Worm (Caenorhabditis elegans) whole organism, midembryonic: Measurements from ENCODE around the gene trap-3.

Experiments
- T22C8.4 ChIP-seq: fragments of 200-800 bp; sonication (Bioruptor generic); IDR thresholded peaks from 2 replicates; pipeline ENCODE4 v1.3.6; 2022; ENCODE audit warnings: missing genetic modification characterization, missing compliant biosample characterization
- cog-1 ChIP-seq: sonication (generic microtip); optimal IDR thresholded peaks from 2 replicates; lab custom pipeline; 2016; ENCODE audit warnings: missing genetic modification characterization, missing compliant biosample characterization
- flt-1 ChIP-seq: fragments of 200-800 bp; sonication (Bioruptor generic); IDR thresholded peaks from 2 replicates; pipeline ENCODE4 v1.3.6; 2022; ENCODE audit warnings: missing genetic modification characterization, missing compliant biosample characterization
- klf-2 ChIP-seq: fragments of 200-800 bp; sonication (Bioruptor generic); conservative IDR thresholded peaks from 2 replicates; pipeline ENCODE4 v1.3.6; 2022; ENCODE audit warnings: missing genetic modification reagents, missing genetic modification characterization, missing compliant biosample characterization
- med-1 ChIP-seq: sonication (generic microtip); optimal IDR thresholded peaks from 2 replicates; lab custom pipeline; 2017; ENCODE audit warnings: missing genetic modification characterization, mild to moderate bottlenecking, missing compliant biosample characterization, antibody characterized with exemption, missing genetic modification reagents; ENCODE audit not compliant: insufficient read depth
- ref-1 ChIP-seq: fragments of 200-800 bp; sonication (Bioruptor generic); conservative IDR thresholded peaks from 2 replicates; pipeline ENCODE4 v1.3.6; 2022; ENCODE audit warnings: missing genetic modification reagents, missing genetic modification characterization, missing compliant biosample characterization
- tab-1 ChIP-seq: fragments of 200-800 bp; sonication (Bioruptor generic); IDR thresholded peaks from 2 replicates; pipeline ENCODE4 v1.3.6; 2022; ENCODE audit warnings: missing genetic modification characterization, missing compliant biosample characterization
- ztf-23 ChIP-seq: fragments of 200-800 bp; sonication (Bioruptor generic); IDR thresholded peaks from 2 replicates; pipeline ENCODE4 v1.3.6; 2022; ENCODE audit warnings: missing genetic modification reagents, missing genetic modification characterization, missing compliant biosample characterization
- ztf-29 ChIP-seq: fragments of 200-800 bp; sonication (Bioruptor generic); IDR thresholded peaks from 2 replicates; pipeline ENCODE4 v1.3.6; 2022; ENCODE audit warnings: missing genetic modification reagents, missing genetic modification characterization, missing compliant biosample characterization

Gene trap-3

DNA sequence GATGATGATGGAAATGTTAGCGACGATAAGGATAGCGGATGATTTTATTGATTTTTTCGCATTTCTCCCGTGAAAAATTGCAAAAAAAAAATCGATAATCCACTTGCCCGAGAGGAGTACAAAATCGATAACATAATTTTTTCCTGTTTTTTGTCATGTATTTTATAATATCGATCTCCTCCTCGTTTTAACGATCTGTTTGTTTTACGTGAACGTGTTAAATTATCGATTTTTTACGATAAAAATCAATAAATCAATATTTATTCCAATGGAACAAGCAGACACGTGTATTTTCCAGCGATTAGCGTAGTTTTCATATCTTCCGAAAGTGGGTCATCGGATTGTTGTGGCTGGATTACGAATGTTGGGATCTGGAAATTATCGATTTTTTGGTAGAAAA, 6.8 kb downstream of the trap-3 start:
- no peak for TF ChIP-seq tab-1 (GFP tag; lab: Robert Waterston, UW)
- peak; percentile 80 for TF ChIP-seq T22C8.4 (GFP tag; lab: Robert Waterston, UW)
- TF ChIP-seq ref-1 (GFP tag; lab: Robert Waterston, UW), result no peak
- no peak for TF ChIP-seq ztf-23 (GFP tag; lab: Robert Waterston, UW)
- TF ChIP-seq ztf-29 (GFP tag; lab: Robert Waterston, UW), result no peak
- TF ChIP-seq klf-2 (GFP tag; lab: Robert Waterston, UW), result no peak
- no peak for TF ChIP-seq med-1 (GFP tag; lab: Kevin White, UChicago)

DNA sequence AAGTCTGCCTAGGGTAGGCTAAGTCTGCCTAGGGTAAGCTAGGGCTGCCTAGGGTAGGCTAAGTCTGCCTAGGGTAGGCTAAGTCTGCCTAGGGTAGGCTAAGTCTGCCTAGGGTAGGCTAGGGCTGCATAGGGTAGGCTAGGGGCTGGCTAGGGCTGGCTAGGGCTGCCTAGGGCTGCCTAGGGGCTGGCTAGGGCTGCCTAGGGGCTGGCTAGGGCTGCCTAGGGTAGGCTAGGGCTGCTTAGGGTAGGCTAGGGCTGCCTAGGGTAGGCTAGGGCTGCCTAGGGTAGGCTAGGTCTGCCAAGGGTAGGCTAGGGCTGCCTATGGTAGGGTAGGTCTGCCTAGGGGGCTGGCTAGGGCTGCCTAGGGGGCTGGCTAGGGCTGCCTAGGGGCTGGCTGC, 9.1 kb downstream of the trap-3 start:
- 0 out of 2 replicates have a peak, but pooled peaks have one; percentile 35 for TF ChIP-seq ztf-23 (GFP tag; lab: Robert Waterston, UW)
- 0 out of 2 replicates have a peak, but pooled peaks have one; percentile 37 for TF ChIP-seq flt-1
- TF ChIP-seq cog-1 (tag; lab: Kevin White, UChicago), result no peak
- 0 out of 2 replicates have a peak, but pooled peaks have one; percentile 56 for TF ChIP-seq tab-1 (GFP tag; lab: Robert Waterston, UW)

DNA sequence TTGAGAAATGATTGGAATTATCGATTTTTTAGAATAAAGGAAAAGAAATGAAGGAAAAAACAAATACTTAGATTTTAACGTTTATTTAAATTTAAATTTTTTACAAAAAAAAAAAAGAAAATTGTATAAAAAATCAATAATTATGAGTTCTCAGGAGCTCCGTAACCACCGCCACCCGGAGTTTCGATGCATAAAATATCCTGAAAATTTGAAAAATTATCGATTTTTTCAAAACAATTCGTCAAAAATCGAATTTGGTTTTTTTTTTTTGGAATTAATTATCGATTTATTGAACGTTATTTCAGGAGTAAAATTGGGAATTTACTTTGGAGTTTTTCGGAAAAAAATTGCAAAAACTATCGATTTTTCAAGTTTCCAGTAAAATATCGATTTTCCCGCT, 10.2 kb downstream of the trap-3 start, which contains the start of gene Y38F2AR.10:
Y38F2AR.10 (minus strand) TSS at position 101 of the 400 bp plus-strand sequence.
- peak; percentile 46 for TF ChIP-seq T22C8.4 (GFP tag; lab: Robert Waterston, UW)
- TF ChIP-seq ztf-29 (GFP tag; lab: Robert Waterston, UW), result no peak

DNA sequence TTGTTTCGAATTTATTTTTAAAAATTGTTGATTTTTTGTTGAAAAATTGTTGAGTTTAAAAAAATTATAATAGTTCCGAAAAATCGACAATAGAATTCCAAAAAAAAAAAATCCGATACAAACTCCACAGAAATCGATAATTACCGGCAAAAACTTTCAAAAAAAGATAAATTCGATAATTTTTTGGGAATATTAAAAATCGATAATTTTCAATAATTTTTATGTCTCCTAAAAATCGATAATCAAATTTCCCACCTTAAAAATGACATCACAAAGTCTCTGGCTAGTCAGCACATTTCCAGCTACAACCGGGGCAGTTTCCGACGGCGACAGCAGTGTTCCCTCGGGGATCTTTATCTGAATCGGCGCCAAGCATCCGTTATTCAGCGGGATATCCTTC, 11.4 kb downstream of the trap-3 start:
- TF ChIP-seq T22C8.4 (GFP tag; lab: Robert Waterston, UW), result 0 out of 2 replicates have a peak, but pooled peaks have one; percentile 42
- no peak for TF ChIP-seq cog-1 (tag; lab: Kevin White, UChicago)

DNA sequence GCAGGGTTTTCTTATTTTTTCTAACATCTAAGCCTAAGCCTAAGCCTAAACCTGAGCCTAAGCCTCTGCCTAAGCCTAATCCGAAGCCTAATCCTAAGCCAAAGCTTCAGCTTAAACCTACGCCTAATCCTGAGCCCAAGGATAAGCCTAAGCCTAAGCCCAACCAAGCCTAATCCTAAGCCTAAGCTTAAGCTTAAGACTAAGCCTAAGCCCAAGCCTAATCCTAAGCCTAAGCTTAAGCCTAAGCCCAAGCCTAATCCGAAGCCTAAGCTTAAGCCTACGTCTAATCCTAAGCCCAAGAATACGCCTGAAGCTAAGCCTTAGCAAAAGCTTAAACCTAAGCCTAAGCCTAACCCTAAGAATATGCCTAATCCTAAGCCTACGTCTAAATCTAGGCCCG, 14.1 kb downstream of the trap-3 start:
- TF ChIP-seq ztf-29 (GFP tag; lab: Robert Waterston, UW) (peak; percentile 7; the same call in 1 of the 2 replicates), tab-1 (GFP tag; lab: Robert Waterston, UW) (no peak)

DNA sequence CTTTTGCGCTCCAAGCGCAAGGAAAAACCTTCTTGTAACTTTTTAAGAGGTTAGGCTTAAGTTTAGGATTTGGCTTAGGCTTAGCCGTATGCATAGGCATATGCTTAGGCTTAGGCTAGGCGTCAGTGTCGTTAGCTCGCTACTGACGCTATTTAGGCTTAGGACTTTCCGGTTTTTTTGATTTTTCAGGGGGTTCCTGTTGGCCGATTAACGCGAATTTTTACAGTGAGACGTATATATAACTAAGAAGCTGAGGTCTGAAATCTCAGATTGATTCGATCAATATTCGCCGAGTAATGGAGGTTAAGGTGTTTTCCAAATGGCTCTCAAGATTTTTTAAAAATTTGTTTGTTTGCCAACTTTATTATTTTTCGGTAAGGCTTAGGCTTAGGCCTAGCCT, 18.5 kb downstream of the trap-3 start:
- TF ChIP-seq ref-1 (GFP tag; lab: Robert Waterston, UW) (no peak), tab-1 (GFP tag; lab: Robert Waterston, UW) (no peak), flt-1 (no peak), klf-2 (GFP tag; lab: Robert Waterston, UW) (no peak), med-1 (GFP tag; lab: Kevin White, UChicago) (no peak), ztf-29 (GFP tag; lab: Robert Waterston, UW) (no peak), cog-1 (tag; lab: Kevin White, UChicago) (no peak), ztf-23 (GFP tag; lab: Robert Waterston, UW) (no peak), T22C8.4 (GFP tag; lab: Robert Waterston, UW) (no peak)

DNA sequence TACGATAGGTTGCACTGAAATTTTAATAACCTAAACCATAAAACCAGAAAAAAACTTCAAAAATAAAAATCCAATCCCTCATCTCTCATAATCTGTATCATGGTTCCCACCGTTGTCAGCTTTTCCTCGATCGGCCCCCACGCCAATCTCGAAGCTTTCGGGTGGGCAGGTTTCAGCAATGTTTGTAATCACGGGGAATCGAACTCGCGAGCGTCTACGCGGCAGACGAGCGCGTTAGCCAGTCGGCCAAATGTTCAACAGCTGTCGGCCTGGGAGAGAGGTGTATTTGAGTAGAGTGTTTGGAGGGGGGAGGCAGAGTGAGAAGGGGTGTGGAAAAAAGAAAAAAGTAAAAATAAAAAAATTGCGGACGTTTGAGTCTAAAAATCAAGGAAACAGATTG, 19.2 kb downstream of the trap-3 start:
- peak; percentile 95 for TF ChIP-seq cog-1 (tag; lab: Kevin White, UChicago)
- TF ChIP-seq ztf-29 (GFP tag; lab: Robert Waterston, UW), result peak; percentile 89
- peak; percentile 84 for TF ChIP-seq ref-1 (GFP tag; lab: Robert Waterston, UW)
- TF ChIP-seq flt-1, result peak; percentile 95
- TF ChIP-seq klf-2 (GFP tag; lab: Robert Waterston, UW), result peak; percentile 84
- peak; percentile 81 for TF ChIP-seq med-1 (GFP tag; lab: Kevin White, UChicago)
- peak; percentile 95 for TF ChIP-seq ztf-23 (GFP tag; lab: Robert Waterston, UW)
- peak; percentile 75 for TF ChIP-seq T22C8.4 (GFP tag; lab: Robert Waterston, UW)
- peak; percentile 91 for TF ChIP-seq tab-1 (GFP tag; lab: Robert Waterston, UW)

DNA sequence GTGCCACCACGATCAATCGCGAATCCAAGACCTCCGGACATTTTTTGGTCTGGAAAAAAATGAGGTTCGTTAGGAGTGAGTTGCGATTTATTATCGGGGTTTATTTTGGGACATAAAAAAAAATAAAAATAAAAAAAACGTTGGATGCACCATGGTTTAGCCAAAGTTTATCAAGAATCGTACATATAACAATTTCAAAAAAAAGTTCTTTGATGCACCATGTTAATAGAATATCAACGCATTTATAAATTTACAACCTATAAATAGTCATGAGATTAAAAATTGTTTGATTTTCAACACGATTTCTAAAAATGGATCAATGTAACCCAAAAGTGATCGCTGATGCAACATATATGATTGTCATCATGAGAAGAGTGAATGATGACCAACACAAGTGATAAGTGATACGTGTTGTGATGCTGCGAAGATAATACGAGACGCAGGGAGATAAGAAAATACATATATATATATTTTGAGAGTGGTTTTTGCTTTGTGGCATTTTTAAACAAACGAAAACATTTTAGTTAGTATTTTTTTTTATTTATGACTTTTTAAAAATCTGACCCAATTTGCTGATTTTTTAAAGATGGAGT, 23.2 kb downstream of the trap-3 start, which contains the start of gene Y38F2AR.12:
Y38F2AR.12 (minus strand) TSS at position 51 of the 593 bp plus-strand sequence.
- no peak for TF ChIP-seq ztf-23 (GFP tag; lab: Robert Waterston, UW)

DNA sequence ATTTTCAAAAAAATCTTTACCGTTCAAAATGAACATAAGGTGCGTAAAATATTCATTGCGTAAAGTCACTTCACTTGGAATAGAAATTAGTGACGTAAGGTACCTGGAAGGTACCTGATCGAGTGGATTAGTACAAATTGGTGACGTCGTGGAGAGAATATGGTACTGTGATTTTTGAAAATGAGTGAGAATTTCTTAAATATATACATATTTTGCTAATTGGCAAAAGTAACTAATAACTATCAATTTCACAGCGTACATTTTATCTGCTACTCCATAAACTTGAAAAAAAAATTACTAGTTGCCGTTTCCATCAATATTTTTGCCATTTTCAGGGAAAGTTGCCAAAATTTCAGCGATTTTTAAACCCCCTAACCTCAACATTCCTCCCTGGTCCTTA, 27.5 kb downstream of the trap-3 start:
- TF ChIP-seq ref-1 (GFP tag; lab: Robert Waterston, UW), result no peak
- no peak for TF ChIP-seq tab-1 (GFP tag; lab: Robert Waterston, UW)
- TF ChIP-seq med-1 (GFP tag; lab: Kevin White, UChicago), result no peak
- no peak for TF ChIP-seq T22C8.4 (GFP tag; lab: Robert Waterston, UW)
- TF ChIP-seq cog-1 (tag; lab: Kevin White, UChicago), result no peak
- TF ChIP-seq ztf-23 (GFP tag; lab: Robert Waterston, UW), result no peak
- TF ChIP-seq flt-1, result no peak
- TF ChIP-seq ztf-29 (GFP tag; lab: Robert Waterston, UW), result no peak
- no peak for TF ChIP-seq klf-2 (GFP tag; lab: Robert Waterston, UW)

DNA sequence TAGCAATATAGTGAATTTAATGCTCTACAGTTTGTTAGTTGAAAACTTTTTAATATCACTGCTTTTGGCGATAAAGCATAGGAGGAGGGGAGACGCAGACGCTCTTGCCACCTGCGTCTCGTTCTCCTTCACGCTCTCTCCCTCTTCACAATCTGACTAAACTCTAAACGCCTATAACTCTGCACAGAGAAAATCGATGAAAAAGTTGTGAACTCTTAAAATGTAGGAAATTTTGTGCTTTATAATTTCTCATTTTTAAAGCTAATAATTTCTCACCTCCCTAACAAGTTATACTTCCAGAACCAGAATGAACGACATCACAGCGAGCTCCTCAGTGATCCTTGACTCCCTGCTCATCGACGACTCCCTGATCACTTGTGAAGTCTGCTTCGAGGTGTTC, 43.4 kb downstream of the trap-3 start, which contains the start of gene C45G7.4:
C45G7.4 (plus strand) TSS at position 301 of the 400 bp plus-strand sequence.
- TF ChIP-seq med-1 (GFP tag; lab: Kevin White, UChicago), result no peak
- no peak for TF ChIP-seq ztf-23 (GFP tag; lab: Robert Waterston, UW)
- no peak for TF ChIP-seq cog-1 (tag; lab: Kevin White, UChicago)
- no peak for TF ChIP-seq T22C8.4 (GFP tag; lab: Robert Waterston, UW)
- no peak for TF ChIP-seq ztf-29 (GFP tag; lab: Robert Waterston, UW)
- no peak for TF ChIP-seq flt-1
- TF ChIP-seq klf-2 (GFP tag; lab: Robert Waterston, UW), result no peak
- no peak for TF ChIP-seq ref-1 (GFP tag; lab: Robert Waterston, UW)
- no peak for TF ChIP-seq tab-1 (GFP tag; lab: Robert Waterston, UW)
